Worm (Caenorhabditis elegans) whole organism, L4/young adult: ENCODE results near the gene nspa-9.

ENCODE experiments used
- dao-5 ChIP-seq: sonication (generic microtip); optimal IDR thresholded peaks from 2 replicates; lab custom pipeline; 2016; ENCODE audit warnings: missing genotype, missing genetic modification characterization, moderate library complexity, missing compliant biosample characterization
- him-1 ChIP-seq: sonication (generic microtip); optimal IDR thresholded peaks from 2 replicates; lab custom pipeline; 2016; ENCODE audit warnings: missing genotype, missing genetic modification reagents, missing genetic modification characterization, missing compliant biosample characterization

ce11 chrX:11765860-11766259 is 27.0 kb downstream of the nspa-9 start:
- no peak for TF ChIP-seq dao-5 (tag; lab: Kevin White, UChicago)
- no peak for TF ChIP-seq him-1 (tag; lab: Kevin White, UChicago)
